Worm (Caenorhabditis elegans) whole organism, L1 larva: ENCODE results near the gene F16B12.1.

ENCODE experiments used
- F16B12.6 ChIP-seq: fragments of 150-350 bp; optimal IDR thresholded peaks from 2 replicates; lab custom pipeline; 2014; ENCODE audit warnings: missing biosample characterization, missing genetic modification characterization
- aha-1 ChIP-seq: fragments of 150-350 bp; optimal IDR thresholded peaks from 2 replicates; lab custom pipeline; 2014; ENCODE audit warnings: missing biosample characterization, missing genetic modification characterization
- aly-2 ChIP-seq: fragments of 150-350 bp; optimal IDR thresholded peaks from 2 replicates; lab custom pipeline; 2014; ENCODE audit warnings: missing biosample characterization, missing genetic modification characterization
- ama-1 ChIP-seq: fragments of 150-350 bp; optimal IDR thresholded peaks from 2 replicates; lab custom pipeline; 2014
- ceh-8 ChIP-seq: fragments of 200-800 bp; sonication (Bioruptor generic); optimal IDR thresholded peaks from 2 replicates; lab custom pipeline; 2018; ENCODE audit warnings: mild to moderate bottlenecking, missing genetic modification characterization, moderate library complexity, missing compliant biosample characterization
- dsc-1 ChIP-seq: sonication (generic microtip); optimal IDR thresholded peaks from 2 replicates; lab custom pipeline; 2016; ENCODE audit warnings: mild to moderate bottlenecking, missing genetic modification characterization, missing compliant biosample characterization
- efl-1 ChIP-seq, 4 experiments: fragments of 150-350 bp; optimal IDR thresholded peaks in 3 of 4; peaks in 1 of 4; 1 replicate in 1 of 4; 2 replicates in 3 of 4; lab custom pipeline; 2014; ENCODE audit warnings: missing biosample characterization in 2 of 4, missing genetic modification characterization in 2 of 4, missing genetic modification reagents in 2 of 4
- egl-13 ChIP-seq: sonication (generic microtip); optimal IDR thresholded peaks from 2 replicates; lab custom pipeline; 2016; ENCODE audit warnings: missing genotype, missing genetic modification reagents, missing genetic modification characterization, missing compliant biosample characterization
- egl-27 ChIP-seq, 2 experiments: fragments of 150-350 bp in 1 of 2; sonication (generic microtip); optimal IDR thresholded peaks; 3 replicates each; lab custom pipeline; 2017 to 2018; ENCODE audit warnings: missing biosample characterization in 2 of 2, missing genetic modification characterization in 2 of 2, missing genetic modification reagents in 2 of 2
- elt-2 ChIP-seq: sonication (generic microtip); optimal IDR thresholded peaks from 2 replicates; lab custom pipeline; 2016; ENCODE audit warnings: missing genetic modification characterization, mild to moderate bottlenecking, inconsistent platforms, missing compliant biosample characterization, missing genetic modification reagents
- ets-5 ChIP-seq: fragments of 200-800 bp; sonication (Bioruptor generic); IDR thresholded peaks from 2 replicates; pipeline ENCODE4 v1.3.6; 2022; ENCODE audit warnings: missing genetic modification characterization, missing compliant biosample characterization
- fkh-10 ChIP-seq: sonication (generic microtip); optimal IDR thresholded peaks from 2 replicates; lab custom pipeline; 2017; ENCODE audit warnings: missing biosample characterization, missing genetic modification reagents, missing genetic modification characterization
- fkh-8 ChIP-seq: sonication (generic microtip); optimal IDR thresholded peaks from 2 replicates; lab custom pipeline; 2016; ENCODE audit warnings: mild to moderate bottlenecking, missing genetic modification characterization, missing compliant biosample characterization
- fos-1 ChIP-seq: fragments of 150-350 bp; optimal IDR thresholded peaks from 2 replicates; lab custom pipeline; 2014; ENCODE audit warnings: missing biosample characterization, missing genetic modification characterization
- hlh-17 ChIP-seq: fragments of 200-800 bp; sonication (Bioruptor generic); optimal IDR thresholded peaks from 2 replicates; lab custom pipeline; 2018; ENCODE audit warnings: missing genetic modification characterization, mild to moderate bottlenecking, missing compliant biosample characterization, moderate library complexity, borderline replicate concordance
- lin-13 ChIP-seq: fragments of 150-350 bp; optimal IDR thresholded peaks from 2 replicates; lab custom pipeline; 2014; ENCODE audit warnings: missing biosample characterization, missing genetic modification reagents, missing genetic modification characterization
- lin-14 ChIP-seq: fragments of 200-800 bp; sonication (Bioruptor generic); optimal IDR thresholded peaks from 2 replicates; lab custom pipeline; 2018; ENCODE audit warnings: mild to moderate bottlenecking, missing genetic modification characterization, moderate library complexity, missing compliant biosample characterization
- lin-15B ChIP-seq: fragments of 150-350 bp; sonication (generic microtip); optimal IDR thresholded peaks from 3 replicates; lab custom pipeline; 2014; ENCODE audit warnings: missing biosample characterization, missing genetic modification characterization
- lin-35 ChIP-seq, 2 experiments: fragments of 150-350 bp; optimal IDR thresholded peaks; 2 replicates each; lab custom pipeline; 2014; ENCODE audit warnings: missing biosample characterization in 2 of 2, missing genetic modification characterization in 2 of 2, missing genetic modification reagents in 2 of 2
- lin-39 ChIP-seq: fragments of 150-350 bp; optimal IDR thresholded peaks from 2 replicates; lab custom pipeline; 2014; ENCODE audit warnings: missing biosample characterization, missing genetic modification reagents, missing genetic modification characterization
- lsy-2 ChIP-seq, 2 experiments: fragments of 150-350 bp; optimal IDR thresholded peaks; 2 replicates each; lab custom pipeline; 2014; ENCODE audit warnings: missing biosample characterization in 2 of 2, missing genetic modification characterization in 2 of 2
- mab-9 ChIP-seq: fragments of 200-800 bp; sonication (Bioruptor generic); IDR thresholded peaks from 2 replicates; pipeline ENCODE4 v1.3.6; 2022; ENCODE audit warnings: missing genetic modification reagents, missing genetic modification characterization, missing compliant biosample characterization
- mdl-1 ChIP-seq, 2 experiments: fragments of 150-350 bp; optimal IDR thresholded peaks; 2 replicates each; lab custom pipeline; 2014 to 2017; ENCODE audit warnings: missing biosample characterization in 2 of 2, missing genetic modification characterization in 2 of 2, inconsistent platforms in 1 of 2
- mef-2 ChIP-seq: fragments of 150-350 bp; optimal IDR thresholded peaks from 2 replicates; lab custom pipeline; 2014; ENCODE audit warnings: missing biosample characterization, missing genetic modification characterization
- mep-1 ChIP-seq: fragments of 150-350 bp; optimal IDR thresholded peaks from 2 replicates; lab custom pipeline; 2014; ENCODE audit warnings: missing biosample characterization, missing genetic modification characterization
- nhr-12 ChIP-seq: sonication (generic microtip); optimal IDR thresholded peaks from 2 replicates; lab custom pipeline; 2017; ENCODE audit warnings: missing biosample characterization, missing genetic modification characterization
- nhr-20 ChIP-seq: sonication (generic microtip); optimal IDR thresholded peaks from 2 replicates; lab custom pipeline; 2016; ENCODE audit warnings: mild to moderate bottlenecking, missing genetic modification characterization, missing compliant biosample characterization
- nhr-237 ChIP-seq: fragments of 150-350 bp; optimal IDR thresholded peaks from 2 replicates; lab custom pipeline; 2014; ENCODE audit warnings: missing biosample characterization, missing genetic modification characterization
- nhr-71 ChIP-seq: sonication (generic microtip); optimal IDR thresholded peaks from 2 replicates; lab custom pipeline; 2016; ENCODE audit warnings: mild to moderate bottlenecking, missing genetic modification characterization, moderate library complexity, missing compliant biosample characterization
- nhr-77 ChIP-seq: fragments of 150-350 bp; optimal IDR thresholded peaks from 2 replicates; lab custom pipeline; 2014; ENCODE audit warnings: missing biosample characterization, missing genetic modification characterization
- nhr-84 ChIP-seq: sonication (generic microtip); optimal IDR thresholded peaks from 2 replicates; lab custom pipeline; 2017; ENCODE audit warnings: missing biosample characterization, missing genetic modification characterization
- nhr-90 ChIP-seq: sonication (generic microtip); optimal IDR thresholded peaks from 2 replicates; lab custom pipeline; 2016; ENCODE audit warnings: mild to moderate bottlenecking, missing genetic modification characterization, missing compliant biosample characterization; ENCODE audit not compliant: poor library complexity
- pax-3 ChIP-seq: fragments of 200-800 bp; sonication (Bioruptor generic); optimal IDR thresholded peaks from 2 replicates; lab custom pipeline; 2018; ENCODE audit warnings: mild to moderate bottlenecking, missing genetic modification characterization, moderate library complexity, missing compliant biosample characterization
- rnt-1 ChIP-seq: sonication (generic microtip); optimal IDR thresholded peaks from 2 replicates; lab custom pipeline; 2016; ENCODE audit warnings: mild to moderate bottlenecking, missing genetic modification characterization, moderate library complexity, missing compliant biosample characterization
- skn-1 ChIP-seq: fragments of 150-350 bp; optimal IDR thresholded peaks from 2 replicates; lab custom pipeline; 2014; ENCODE audit warnings: missing biosample characterization, missing genetic modification characterization
- snpc-4 ChIP-seq: fragments of 150-350 bp; optimal IDR thresholded peaks from 2 replicates; lab custom pipeline; 2014; ENCODE audit warnings: missing biosample characterization, missing genetic modification characterization
- sox-4 ChIP-seq: sonication (generic microtip); optimal IDR thresholded peaks from 2 replicates; lab custom pipeline; 2016; ENCODE audit warnings: missing genetic modification characterization, missing compliant biosample characterization
- sup-37 ChIP-seq: fragments of 200-800 bp; sonication (Bioruptor generic); optimal IDR thresholded peaks from 2 replicates; lab custom pipeline; 2018; ENCODE audit warnings: mild to moderate bottlenecking, missing genetic modification characterization, missing compliant biosample characterization
- tbx-2 ChIP-seq: sonication (generic microtip); optimal IDR thresholded peaks from 2 replicates; lab custom pipeline; 2016; ENCODE audit warnings: missing genetic modification characterization, missing compliant biosample characterization
- unc-62 ChIP-seq: fragments of 150-350 bp; optimal IDR thresholded peaks from 2 replicates; lab custom pipeline; 2014; ENCODE audit warnings: missing biosample characterization, missing genetic modification reagents, missing genetic modification characterization
- unc-98 ChIP-seq: fragments of 200-800 bp; sonication (Bioruptor generic); IDR thresholded peaks from 2 replicates; pipeline ENCODE4 v1.3.6; 2022; ENCODE audit warnings: missing genetic modification characterization, missing compliant biosample characterization
- ztf-11 ChIP-seq, 2 experiments: sonication (generic microtip); optimal IDR thresholded peaks; 2 replicates each; lab custom pipeline; 2016 to 2017; ENCODE audit warnings: missing genetic modification characterization in 2 of 2, missing biosample characterization in 1 of 2, missing compliant biosample characterization in 1 of 2

Gene F16B12.1

ce11 chrX:14101986-14102385 is 16.7 kb downstream of the F16B12.1 start, which contains the start of gene F16B12.6 (continued):
- TF ChIP-seq nhr-90 (tag; lab: Kevin White, UChicago) (peak; percentile 68), ceh-8 (GFP tag; lab: Kevin White, UChicago) (no peak), snpc-4 (peak; percentile 72), mef-2 (no peak), ets-5 (no peak), lin-14 (GFP tag; lab: Kevin White, UChicago) (peak; percentile 97), lin-15B (tag; lab: Kevin White, UChicago) (peak; percentile 88), fkh-8 (peak; percentile 92), lsy-2 (tag; optimal IDR thresholded peaks at IDR 0.05; lab: Kevin White, UChicago) (peak; percentile 71 to 83), unc-98 (GFP tag; lab: Robert Waterston, UW) (no peak), elt-2 (tag; lab: Kevin White, UChicago) (peak; percentile 23), aha-1 (no peak), egl-27 (tag; optimal IDR thresholded peaks at IDR 0.05; lab: Kevin White, UChicago) (no peak), mab-9 (GFP tag; lab: Robert Waterston, UW) (peak; percentile 47; the same call in 1 of the 2 replicates), lin-13 (peak; percentile 78), ama-1 (lab: Kevin White, UChicago) (no peak), skn-1 (peak; percentile 75), hlh-17 (GFP tag; lab: Kevin White, UChicago) (no peak), nhr-71 (peak; percentile 88), dsc-1 (tag; lab: Kevin White, UChicago) (peak; percentile 54), lin-39 (tag; lab: Kevin White, UChicago) (no peak), ztf-11 (tag; optimal IDR thresholded peaks at IDR 0.05; lab: Kevin White, UChicago) (no peak), rnt-1 (tag; lab: Kevin White, UChicago) (peak; percentile 72), nhr-77 (tag; lab: Kevin White, UChicago) (peak; percentile 63), mep-1 (tag; lab: Kevin White, UChicago) (peak; percentile 85), pax-3 (peak; percentile 31), F16B12.6 (tag; lab: Kevin White, UChicago) (peak; percentile 77), sox-4 (tag; lab: Kevin White, UChicago) (no peak), nhr-20 (tag; lab: Kevin White, UChicago) (peak; percentile 85), lin-35 (GFP tag; optimal IDR thresholded peaks at IDR 0.05; lab: Kevin White, UChicago) (peak; percentile 94), mdl-1 (tag; optimal IDR thresholded peaks at IDR 0.05; lab: Kevin White, UChicago) (peak in 1 of 2 experiments; percentile 44), fos-1 (tag; lab: Kevin White, UChicago) (peak; percentile 78), nhr-237 (tag; lab: Kevin White, UChicago) (no peak), nhr-12 (tag; lab: Kevin White, UChicago) (no peak), nhr-84 (tag; lab: Kevin White, UChicago) (no peak), egl-13 (peak; percentile 44), aly-2 (tag; lab: Kevin White, UChicago) (peak; percentile 53), fkh-10 (GFP tag; lab: Kevin White, UChicago) (peak; percentile 28), efl-1 (optimal IDR thresholded peaks at IDR 0.05; lab: Kevin White, UChicago) (peak; percentile 81 to 99), efl-1 (GFP tag; optimal IDR thresholded peaks at IDR 0.05 in 1 of 2; lab: Kevin White, UChicago) (peak; percentile 79 to 97), sup-37 (GFP tag; lab: Kevin White, UChicago) (no peak), unc-62 (no peak)

ce11 chrX:14102474-14102873 is 17.2 kb downstream of the F16B12.1 start:
- TF ChIP-seq efl-1 (optimal IDR thresholded peaks at IDR 0.05; lab: Kevin White, UChicago) (no peak), efl-1 (GFP tag; optimal IDR thresholded peaks at IDR 0.05 in 1 of 2; lab: Kevin White, UChicago) (peak in 1 of 2 experiments; percentile 42), tbx-2 (no peak)
